Worm (Caenorhabditis elegans) whole organism, L1 larva: ENCODE measurements around the gene lelo-4.

Source experiments
- dpl-1 ChIP-seq, 3 experiments: fragments of 150-350 bp in 2 of 3; sonication (generic microtip) in 1 of 3; optimal IDR thresholded peaks; 2 replicates each; lab custom pipeline; 2014 to 2017; ENCODE audit warnings: missing biosample characterization in 3 of 3, missing genetic modification characterization in 3 of 3, missing genetic modification reagents in 3 of 3
- nhr-12 ChIP-seq: sonication (generic microtip); optimal IDR thresholded peaks from 2 replicates; lab custom pipeline; 2017; ENCODE audit warnings: missing biosample characterization, missing genetic modification characterization
- nhr-77 ChIP-seq: fragments of 150-350 bp; optimal IDR thresholded peaks from 2 replicates; lab custom pipeline; 2014; ENCODE audit warnings: missing biosample characterization, missing genetic modification characterization
- pax-3 ChIP-seq: fragments of 200-800 bp; sonication (Bioruptor generic); optimal IDR thresholded peaks from 2 replicates; lab custom pipeline; 2018; ENCODE audit warnings: mild to moderate bottlenecking, missing genetic modification characterization, moderate library complexity, missing compliant biosample characterization
- snpc-4 ChIP-seq: fragments of 150-350 bp; optimal IDR thresholded peaks from 2 replicates; lab custom pipeline; 2014; ENCODE audit warnings: missing biosample characterization, missing genetic modification characterization
- sox-4 ChIP-seq: sonication (generic microtip); optimal IDR thresholded peaks from 2 replicates; lab custom pipeline; 2016; ENCODE audit warnings: missing genetic modification characterization, missing compliant biosample characterization

ce11 chrII:5754168-5754567 lies 39.4 kb downstream of the lelo-4 start, which contains the start of gene F10C1.8:
- TF ChIP-seq sox-4 (tag; lab: Kevin White, UChicago) (no peak), nhr-77 (no peak), snpc-4 (tag; lab: Kevin White, UChicago) (no peak), nhr-12 (tag; lab: Kevin White, UChicago) (no peak), dpl-1 (GFP tag; optimal IDR thresholded peaks at IDR 0.05; lab: Kevin White, UChicago) (no peak), pax-3 (tag; lab: Kevin White, UChicago) (no peak)
